Worm (Caenorhabditis elegans) whole organism, L1 larva: ENCODE measurements around the gene C01B10.11.

Experiments used
- ama-1 ChIP-seq: fragments of 150-350 bp; optimal IDR thresholded peaks from 2 replicates; lab custom pipeline; 2014
- hlh-17 ChIP-seq: fragments of 200-800 bp; sonication (Bioruptor generic); optimal IDR thresholded peaks from 2 replicates; lab custom pipeline; 2018; ENCODE audit warnings: missing genetic modification characterization, mild to moderate bottlenecking, missing compliant biosample characterization, moderate library complexity, borderline replicate concordance
- irx-1 ChIP-seq: sonication (generic microtip); optimal IDR thresholded peaks from 2 replicates; lab custom pipeline; 2016; ENCODE audit warnings: missing genetic modification characterization, missing compliant biosample characterization
- jun-1 ChIP-seq: fragments of 150-350 bp; optimal IDR thresholded peaks from 2 replicates; lab custom pipeline; 2014; ENCODE audit warnings: missing biosample characterization, missing genetic modification reagents, missing genetic modification characterization
- mdl-1 ChIP-seq, 2 experiments: fragments of 150-350 bp; optimal IDR thresholded peaks; 2 replicates each; lab custom pipeline; 2014 to 2017; ENCODE audit warnings: missing biosample characterization in 2 of 2, missing genetic modification characterization in 2 of 2, inconsistent platforms in 1 of 2
- nhr-19 ChIP-seq: fragments of 200-800 bp; sonication (Bioruptor generic); conservative IDR thresholded peaks from 2 replicates; pipeline ENCODE4 v1.3.6; 2022; ENCODE audit warnings: missing genetic modification characterization, missing compliant biosample characterization
- nhr-71 ChIP-seq: sonication (generic microtip); optimal IDR thresholded peaks from 2 replicates; lab custom pipeline; 2016; ENCODE audit warnings: mild to moderate bottlenecking, missing genetic modification characterization, moderate library complexity, missing compliant biosample characterization
- pqm-1 ChIP-seq: sonication (generic microtip); optimal IDR thresholded peaks from 3 replicates; lab custom pipeline; 2017; ENCODE audit warnings: missing biosample characterization, missing genetic modification characterization
- snpc-4 ChIP-seq: fragments of 150-350 bp; optimal IDR thresholded peaks from 2 replicates; lab custom pipeline; 2014; ENCODE audit warnings: missing biosample characterization, missing genetic modification characterization
- zag-1 ChIP-seq: fragments of 150-350 bp; optimal IDR thresholded peaks from 2 replicates; lab custom pipeline; 2014; ENCODE audit warnings: missing biosample characterization, missing genetic modification characterization

ce11 chrIV:6653663-6654201 lies 4.0 kb upstream of the C01B10.11 start:
- TF ChIP-seq mdl-1 (tag; optimal IDR thresholded peaks at IDR 0.05; lab: Kevin White, UChicago): no peak
- TF ChIP-seq hlh-17 (GFP tag; lab: Kevin White, UChicago): no peak
- no peak for TF ChIP-seq nhr-19 (GFP tag; lab: Robert Waterston, UW)
- TF ChIP-seq nhr-71 (tag; lab: Kevin White, UChicago): no peak
- no peak for TF ChIP-seq zag-1 (tag; lab: Kevin White, UChicago)
- TF ChIP-seq pqm-1 (tag; lab: Kevin White, UChicago): no peak
- no peak for TF ChIP-seq ama-1 (lab: Kevin White, UChicago)
- no peak for TF ChIP-seq snpc-4 (tag; lab: Kevin White, UChicago)
- no peak for TF ChIP-seq jun-1 (tag; lab: Kevin White, UChicago)
- TF ChIP-seq irx-1 (tag; lab: Kevin White, UChicago): no peak
